Worm (Caenorhabditis elegans) whole organism, midembryonic: ENCODE data around the gene irld-66.

Experiments used
- T22C8.4 ChIP-seq: fragments of 200-800 bp; sonication (Bioruptor generic); IDR thresholded peaks from 2 replicates; pipeline ENCODE4 v1.3.6; 2022; ENCODE audit warnings: missing genetic modification characterization, missing compliant biosample characterization
- cog-1 ChIP-seq: sonication (generic microtip); optimal IDR thresholded peaks from 2 replicates; lab custom pipeline; 2016; ENCODE audit warnings: missing genetic modification characterization, missing compliant biosample characterization
- flt-1 ChIP-seq: fragments of 200-800 bp; sonication (Bioruptor generic); IDR thresholded peaks from 2 replicates; pipeline ENCODE4 v1.3.6; 2022; ENCODE audit warnings: missing genetic modification characterization, missing compliant biosample characterization
- klf-2 ChIP-seq: fragments of 200-800 bp; sonication (Bioruptor generic); conservative IDR thresholded peaks from 2 replicates; pipeline ENCODE4 v1.3.6; 2022; ENCODE audit warnings: missing genetic modification reagents, missing genetic modification characterization, missing compliant biosample characterization
- med-1 ChIP-seq: sonication (generic microtip); optimal IDR thresholded peaks from 2 replicates; lab custom pipeline; 2017; ENCODE audit warnings: missing genetic modification characterization, mild to moderate bottlenecking, missing compliant biosample characterization, antibody characterized with exemption, missing genetic modification reagents; ENCODE audit not compliant: insufficient read depth
- ref-1 ChIP-seq: fragments of 200-800 bp; sonication (Bioruptor generic); conservative IDR thresholded peaks from 2 replicates; pipeline ENCODE4 v1.3.6; 2022; ENCODE audit warnings: missing genetic modification reagents, missing genetic modification characterization, missing compliant biosample characterization
- tab-1 ChIP-seq: fragments of 200-800 bp; sonication (Bioruptor generic); IDR thresholded peaks from 2 replicates; pipeline ENCODE4 v1.3.6; 2022; ENCODE audit warnings: missing genetic modification characterization, missing compliant biosample characterization
- ztf-23 ChIP-seq: fragments of 200-800 bp; sonication (Bioruptor generic); IDR thresholded peaks from 2 replicates; pipeline ENCODE4 v1.3.6; 2022; ENCODE audit warnings: missing genetic modification reagents, missing genetic modification characterization, missing compliant biosample characterization
- ztf-29 ChIP-seq: fragments of 200-800 bp; sonication (Bioruptor generic); IDR thresholded peaks from 2 replicates; pipeline ENCODE4 v1.3.6; 2022; ENCODE audit warnings: missing genetic modification reagents, missing genetic modification characterization, missing compliant biosample characterization

The irld-66 gene

DNA sequence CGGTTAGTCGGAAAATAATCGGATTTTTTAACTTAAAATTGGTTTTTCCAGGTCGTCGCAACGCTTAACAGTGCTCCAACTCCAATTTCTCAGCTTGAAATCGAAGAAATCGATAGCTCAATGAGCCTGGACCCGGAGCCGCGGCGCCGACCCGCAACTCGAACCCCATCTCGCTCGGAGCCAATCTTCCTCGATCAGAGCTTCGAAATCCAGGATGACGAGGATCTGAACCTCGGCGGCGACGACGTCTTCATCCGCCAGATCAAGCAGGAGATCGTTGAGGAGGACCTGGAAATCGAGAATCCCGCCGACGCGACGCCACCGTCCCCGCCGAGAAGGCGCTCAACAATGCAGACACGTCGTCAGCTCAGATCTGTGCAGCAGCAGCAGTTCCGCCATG lies 20.4 kb downstream of the irld-66 start:
- no peak for TF ChIP-seq ztf-29 (GFP tag; lab: Robert Waterston, UW)
- TF ChIP-seq cog-1 (tag; lab: Kevin White, UChicago), result no peak
- TF ChIP-seq flt-1 (GFP tag; lab: Robert Waterston, UW), result no peak
- TF ChIP-seq med-1, result no peak
- TF ChIP-seq ztf-23 (GFP tag; lab: Robert Waterston, UW), result no peak
- no peak for TF ChIP-seq tab-1 (GFP tag; lab: Robert Waterston, UW)
- no peak for TF ChIP-seq T22C8.4 (GFP tag; lab: Robert Waterston, UW)
- no peak for TF ChIP-seq klf-2
- TF ChIP-seq ref-1 (GFP tag; lab: Robert Waterston, UW), result no peak

DNA sequence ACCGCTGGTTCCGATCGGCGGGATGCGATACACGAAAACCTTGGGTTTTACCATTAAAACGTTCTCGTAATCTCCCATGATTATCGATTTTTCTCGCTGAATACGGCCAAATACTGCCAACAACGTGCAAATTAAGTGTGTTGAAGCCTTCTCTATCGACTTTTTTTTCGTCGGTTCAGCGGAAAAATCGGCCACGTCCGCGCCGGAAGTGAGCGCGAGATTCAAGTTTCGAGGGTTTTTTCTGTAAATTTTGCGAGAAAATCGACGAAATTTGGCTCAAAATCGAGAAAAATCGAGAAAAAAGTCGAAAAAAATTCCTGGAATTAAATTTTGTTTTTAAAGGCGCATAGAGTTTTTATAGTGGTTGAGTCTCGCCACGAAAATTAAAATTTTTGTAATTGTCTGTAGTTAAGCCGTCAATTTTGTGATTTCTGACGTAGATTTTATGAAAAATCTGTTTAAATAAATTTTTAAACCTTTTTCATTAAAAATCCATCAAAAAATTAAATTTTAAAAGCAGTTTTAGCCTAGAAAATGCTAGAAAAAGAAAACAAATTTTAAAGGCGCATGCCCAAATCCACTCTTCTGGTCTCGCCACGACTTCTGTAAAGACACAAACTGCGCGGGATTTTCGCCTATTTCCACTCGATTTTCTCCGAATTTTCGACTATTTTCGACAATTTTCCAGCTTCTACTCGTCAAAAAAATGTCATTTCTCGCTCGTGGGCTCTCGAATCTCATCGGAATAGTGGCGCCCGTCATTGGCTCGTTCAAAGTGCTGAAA lies 21.4 kb downstream of the irld-66 start, which contains the start of the genes ncap-1 and Y110A2AR.1:
Gene ncap-1, minus strand, starts transcription at position 241 of the 784 bp plus-strand sequence.
Gene Y110A2AR.1, plus strand, starts transcription at position 637 of the 784 bp plus-strand sequence.
- TF ChIP-seq ref-1 (GFP tag; lab: Robert Waterston, UW) (no peak), ztf-29 (GFP tag; lab: Robert Waterston, UW) (no peak), cog-1 (tag; lab: Kevin White, UChicago) (no peak), T22C8.4 (GFP tag; lab: Robert Waterston, UW) (0 out of 2 replicates have a peak, but pooled peaks have one; percentile 10), med-1 (no peak), ztf-23 (GFP tag; lab: Robert Waterston, UW) (no peak), flt-1 (GFP tag; lab: Robert Waterston, UW) (no peak), tab-1 (GFP tag; lab: Robert Waterston, UW) (no peak)

DNA sequence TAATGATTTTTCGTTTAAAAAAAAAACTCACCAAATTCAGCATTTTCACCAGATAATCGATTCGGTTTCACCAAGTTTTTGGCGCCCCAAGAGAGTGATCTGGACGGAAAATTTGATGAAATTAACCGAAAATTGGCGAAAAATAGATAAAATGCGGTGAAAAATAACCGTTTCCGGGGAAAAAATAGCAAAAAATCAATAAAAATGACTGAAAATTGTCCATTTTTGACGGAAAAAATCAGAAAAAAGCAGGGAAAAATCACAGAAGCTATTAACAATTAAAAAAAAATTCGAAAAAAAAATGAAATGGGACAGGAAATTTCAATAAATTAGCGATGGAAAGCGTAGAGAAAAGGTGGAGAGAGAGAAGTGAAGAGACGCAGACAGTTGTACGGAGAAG lies 27.1 kb downstream of the irld-66 start, which contains the start of gene ubc-15:
Gene ubc-15, minus strand, starts transcription at position 101 of the 400 bp plus-strand sequence.
- TF ChIP-seq flt-1 (GFP tag; lab: Robert Waterston, UW) (no peak), klf-2 (no peak), ztf-29 (GFP tag; lab: Robert Waterston, UW) (no peak), ref-1 (GFP tag; lab: Robert Waterston, UW) (no peak), tab-1 (GFP tag; lab: Robert Waterston, UW) (no peak), med-1 (no peak), cog-1 (tag; lab: Kevin White, UChicago) (no peak), ztf-23 (GFP tag; lab: Robert Waterston, UW) (no peak), T22C8.4 (GFP tag; lab: Robert Waterston, UW) (no peak)

DNA sequence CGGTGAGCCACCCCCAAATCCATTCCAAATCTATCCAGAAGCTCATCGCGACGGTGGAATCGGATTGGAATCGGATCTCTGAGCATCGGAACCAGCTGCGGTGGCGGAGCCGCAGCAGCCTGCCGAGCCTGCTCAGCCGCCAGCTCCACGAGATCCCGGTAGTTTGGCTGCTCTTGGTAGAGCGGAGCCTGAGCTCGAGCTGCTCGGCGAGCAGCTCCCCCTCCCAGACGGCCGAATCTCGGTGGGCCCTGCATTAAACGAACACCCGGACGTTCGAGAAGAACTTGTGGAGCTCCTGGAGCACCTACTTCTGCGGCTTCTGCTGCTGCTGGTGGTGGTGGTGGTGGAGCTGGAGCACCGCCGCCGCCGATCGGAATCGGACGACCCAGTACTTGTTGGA lies 36.9 kb downstream of the irld-66 start:
- TF ChIP-seq ref-1 (GFP tag; lab: Robert Waterston, UW) (no peak), ztf-23 (GFP tag; lab: Robert Waterston, UW) (no peak), cog-1 (tag; lab: Kevin White, UChicago) (no peak), T22C8.4 (GFP tag; lab: Robert Waterston, UW) (no peak), ztf-29 (GFP tag; lab: Robert Waterston, UW) (no peak), klf-2 (no peak), tab-1 (GFP tag; lab: Robert Waterston, UW) (no peak), flt-1 (GFP tag; lab: Robert Waterston, UW) (no peak), med-1 (no peak)

DNA sequence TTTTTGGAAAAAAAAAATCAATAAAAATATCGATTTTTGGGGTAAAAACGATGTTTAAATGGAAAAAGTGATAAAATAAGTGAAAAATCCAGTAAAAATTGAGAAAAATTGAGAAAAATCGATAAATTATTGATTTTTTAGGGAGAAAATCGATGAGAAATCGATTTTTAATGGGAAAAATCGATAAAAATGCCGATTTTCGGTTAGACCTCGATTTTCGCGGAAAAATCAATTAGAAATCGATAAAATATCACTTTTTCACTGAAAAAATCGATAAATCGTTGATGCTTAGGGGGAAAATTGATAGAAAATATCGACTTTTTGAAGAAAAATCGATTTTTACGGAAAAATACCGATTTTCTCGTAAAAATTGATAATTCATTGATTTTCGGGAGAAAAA lies 39.5 kb downstream of the irld-66 start:
- TF ChIP-seq tab-1 (GFP tag; lab: Robert Waterston, UW), result no peak
- TF ChIP-seq med-1, result no peak
- peak; percentile 61; the same call in 1 of the 2 replicates for TF ChIP-seq T22C8.4 (GFP tag; lab: Robert Waterston, UW)
- no peak for TF ChIP-seq flt-1 (GFP tag; lab: Robert Waterston, UW)
- TF ChIP-seq cog-1 (tag; lab: Kevin White, UChicago), result no peak

DNA sequence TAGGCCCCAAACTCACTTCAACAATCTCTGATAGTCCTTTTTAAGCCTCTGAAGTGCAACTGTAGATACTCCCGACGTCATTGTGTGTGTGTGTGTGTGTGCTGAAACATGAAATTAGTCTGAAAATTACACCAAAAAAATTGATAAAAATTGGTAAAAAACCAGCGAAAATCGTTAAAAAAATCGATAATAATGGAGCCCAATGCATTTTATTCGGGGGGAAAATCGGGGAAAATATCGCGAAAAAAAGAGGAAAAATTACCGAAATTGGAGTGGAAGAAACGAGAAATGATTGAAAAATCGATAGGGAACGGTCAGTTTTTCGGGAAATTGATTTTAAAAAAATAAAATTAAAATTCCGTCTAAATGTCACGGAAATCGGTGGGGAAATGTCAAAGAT lies 40.4 kb downstream of the irld-66 start, which contains the start of gene ubc-26:
Gene ubc-26, minus strand, starts transcription at position 101 of the 400 bp plus-strand sequence.
- TF ChIP-seq cog-1 (tag; lab: Kevin White, UChicago) (no peak), tab-1 (GFP tag; lab: Robert Waterston, UW) (no peak), T22C8.4 (GFP tag; lab: Robert Waterston, UW) (no peak), ztf-23 (GFP tag; lab: Robert Waterston, UW) (no peak), med-1 (no peak), flt-1 (GFP tag; lab: Robert Waterston, UW) (no peak), ztf-29 (GFP tag; lab: Robert Waterston, UW) (no peak), klf-2 (no peak), ref-1 (GFP tag; lab: Robert Waterston, UW) (no peak)

DNA sequence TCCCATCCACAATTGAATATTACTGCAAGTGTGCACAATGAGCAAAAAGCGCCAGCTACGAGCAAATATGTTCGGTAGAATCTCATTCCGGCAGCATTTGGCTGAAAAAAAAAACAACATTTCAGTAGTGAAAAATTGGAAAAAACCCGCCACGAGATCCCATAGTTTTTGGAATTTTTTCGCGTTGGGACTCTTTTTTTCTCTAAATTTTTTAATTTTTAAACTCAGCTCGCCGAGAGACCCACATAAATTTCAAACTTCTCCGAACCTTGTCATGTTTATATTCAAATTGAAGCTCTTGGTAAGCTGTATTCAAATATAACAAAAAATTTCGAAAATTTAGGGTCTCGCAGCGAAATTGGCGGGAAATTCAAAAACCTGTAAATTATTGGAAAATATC lies 46.4 kb downstream of the irld-66 start, which contains the start of gene sqv-2:
Gene sqv-2, minus strand, starts transcription at position 101 of the 400 bp plus-strand sequence.
- TF ChIP-seq T22C8.4 (GFP tag; lab: Robert Waterston, UW), result no peak
- TF ChIP-seq klf-2, result no peak
- no peak for TF ChIP-seq tab-1 (GFP tag; lab: Robert Waterston, UW)
- TF ChIP-seq med-1, result no peak
- no peak for TF ChIP-seq cog-1 (tag; lab: Kevin White, UChicago)
- TF ChIP-seq ztf-29 (GFP tag; lab: Robert Waterston, UW), result no peak
- TF ChIP-seq ztf-23 (GFP tag; lab: Robert Waterston, UW), result no peak

DNA sequence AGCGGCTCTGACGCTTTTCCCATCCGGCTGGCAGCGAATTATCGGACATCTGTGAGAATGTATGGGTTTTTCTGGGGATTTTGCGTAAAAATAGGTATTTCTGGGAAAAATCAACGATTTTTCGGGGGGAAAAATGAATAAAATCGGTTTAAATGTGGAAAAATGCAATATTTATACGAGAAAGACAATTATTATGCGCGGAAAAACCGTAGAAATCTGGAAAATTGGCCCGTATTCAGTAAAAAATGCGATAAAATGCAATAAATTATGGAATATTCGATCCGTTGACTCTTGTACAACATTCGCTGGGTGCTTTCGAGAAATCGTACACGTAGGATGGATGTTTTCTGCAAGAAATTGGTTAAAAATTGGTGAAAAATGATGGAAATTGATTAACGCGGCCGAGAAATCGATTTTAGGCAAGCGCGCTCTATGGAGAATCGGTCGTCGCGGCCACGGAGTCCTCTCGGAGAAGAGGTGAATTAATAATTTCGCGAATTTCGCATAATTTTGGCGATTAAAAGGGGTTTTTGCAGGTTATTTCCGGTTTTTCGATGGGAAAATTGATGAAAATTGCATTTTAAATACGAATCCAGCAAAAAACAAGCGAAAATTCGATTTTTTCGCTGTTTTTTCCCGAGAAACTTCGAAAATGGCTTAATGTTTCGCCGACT lies 51.6 kb downstream of the irld-66 start, which contains the start of gene pinn-1:
Gene pinn-1, minus strand, starts transcription at position 51 of the 674 bp plus-strand sequence.
- TF ChIP-seq T22C8.4 (GFP tag; lab: Robert Waterston, UW), result peak; percentile 93
- TF ChIP-seq med-1, result no peak
- TF ChIP-seq flt-1 (GFP tag; lab: Robert Waterston, UW), result peak; percentile 86
- TF ChIP-seq ztf-23 (GFP tag; lab: Robert Waterston, UW), result peak; percentile 82
- TF ChIP-seq cog-1 (tag; lab: Kevin White, UChicago), result peak; percentile 69
- no peak for TF ChIP-seq ref-1 (GFP tag; lab: Robert Waterston, UW)
- TF ChIP-seq klf-2, result peak; percentile 71; the same call in 1 of the 2 replicates
